Worm (Caenorhabditis elegans) whole organism, L1 larva: Measurements from ENCODE around the gene nhr-238.

Experiments used
- C04F5.9 ChIP-seq: sonication (generic microtip); optimal IDR thresholded peaks from 2 replicates; lab custom pipeline; 2016; ENCODE audit warnings: missing genetic modification characterization, missing compliant biosample characterization
- C16A3.4 ChIP-seq: fragments of 150-350 bp; optimal IDR thresholded peaks from 2 replicates; lab custom pipeline; 2014; ENCODE audit warnings: missing biosample characterization, missing genetic modification characterization
- F16B12.6 ChIP-seq: fragments of 150-350 bp; optimal IDR thresholded peaks from 2 replicates; lab custom pipeline; 2014; ENCODE audit warnings: missing biosample characterization, missing genetic modification characterization
- aha-1 ChIP-seq: fragments of 150-350 bp; optimal IDR thresholded peaks from 2 replicates; lab custom pipeline; 2014; ENCODE audit warnings: missing biosample characterization, missing genetic modification characterization
- alr-1 ChIP-seq: fragments of 200-800 bp; sonication (Bioruptor generic); optimal IDR thresholded peaks from 2 replicates; lab custom pipeline; 2018; ENCODE audit warnings: borderline replicate concordance, mild to moderate bottlenecking, missing genetic modification characterization, missing compliant biosample characterization
- aly-2 ChIP-seq: fragments of 150-350 bp; optimal IDR thresholded peaks from 2 replicates; lab custom pipeline; 2014; ENCODE audit warnings: missing biosample characterization, missing genetic modification characterization
- blmp-1 ChIP-seq: fragments of 150-350 bp; optimal IDR thresholded peaks from 2 replicates; lab custom pipeline; 2014; ENCODE audit warnings: missing biosample characterization, missing genetic modification characterization
- ceh-82 ChIP-seq, 3 experiments: fragments of 150-350 bp in 1 of 3; sonication (generic microtip) in 2 of 3; optimal IDR thresholded peaks; 2 replicates each; lab custom pipeline; 2014 to 2017; ENCODE audit warnings: missing biosample characterization in 3 of 3, missing genetic modification characterization in 3 of 3
- ces-1 ChIP-seq: fragments of 150-350 bp; optimal IDR thresholded peaks from 2 replicates; lab custom pipeline; 2014; ENCODE audit warnings: missing biosample characterization, missing genetic modification reagents, missing genetic modification characterization
- dsc-1 ChIP-seq: sonication (generic microtip); optimal IDR thresholded peaks from 2 replicates; lab custom pipeline; 2016; ENCODE audit warnings: mild to moderate bottlenecking, missing genetic modification characterization, missing compliant biosample characterization
- efl-1 ChIP-seq, 4 experiments: fragments of 150-350 bp; optimal IDR thresholded peaks in 3 of 4; peaks in 1 of 4; 1 replicate in 1 of 4; 2 replicates in 3 of 4; lab custom pipeline; 2014; ENCODE audit warnings: missing biosample characterization in 2 of 4, missing genetic modification characterization in 2 of 4, missing genetic modification reagents in 2 of 4
- egl-27 ChIP-seq, 2 experiments: fragments of 150-350 bp in 1 of 2; sonication (generic microtip); optimal IDR thresholded peaks; 3 replicates each; lab custom pipeline; 2017 to 2018; ENCODE audit warnings: missing biosample characterization in 2 of 2, missing genetic modification characterization in 2 of 2, missing genetic modification reagents in 2 of 2
- elt-3 ChIP-seq, 6 experiments: fragments of 150-350 bp in 1 of 6; sonication (generic microtip); optimal IDR thresholded peaks; 2 replicates each; lab custom pipeline; 2017 to 2018; ENCODE audit warnings: missing biosample characterization in 6 of 6, missing genetic modification characterization in 6 of 6, inconsistent platforms in 1 of 6
- fkh-10 ChIP-seq: sonication (generic microtip); optimal IDR thresholded peaks from 2 replicates; lab custom pipeline; 2017; ENCODE audit warnings: missing biosample characterization, missing genetic modification reagents, missing genetic modification characterization
- fkh-4 ChIP-seq: sonication (generic microtip); optimal IDR thresholded peaks from 2 replicates; lab custom pipeline; 2016; ENCODE audit warnings: missing compliant biosample characterization, missing genetic modification characterization, borderline replicate concordance
- fkh-8 ChIP-seq: sonication (generic microtip); optimal IDR thresholded peaks from 2 replicates; lab custom pipeline; 2016; ENCODE audit warnings: mild to moderate bottlenecking, missing genetic modification characterization, missing compliant biosample characterization
- hlh-17 ChIP-seq: fragments of 200-800 bp; sonication (Bioruptor generic); optimal IDR thresholded peaks from 2 replicates; lab custom pipeline; 2018; ENCODE audit warnings: missing genetic modification characterization, mild to moderate bottlenecking, missing compliant biosample characterization, moderate library complexity, borderline replicate concordance
- irx-1 ChIP-seq: sonication (generic microtip); optimal IDR thresholded peaks from 2 replicates; lab custom pipeline; 2016; ENCODE audit warnings: missing genetic modification characterization, missing compliant biosample characterization
- jun-1 ChIP-seq: fragments of 150-350 bp; optimal IDR thresholded peaks from 2 replicates; lab custom pipeline; 2014; ENCODE audit warnings: missing biosample characterization, missing genetic modification reagents, missing genetic modification characterization
- lin-13 ChIP-seq: fragments of 150-350 bp; optimal IDR thresholded peaks from 2 replicates; lab custom pipeline; 2014; ENCODE audit warnings: missing biosample characterization, missing genetic modification reagents, missing genetic modification characterization
- lin-14 ChIP-seq: fragments of 200-800 bp; sonication (Bioruptor generic); optimal IDR thresholded peaks from 2 replicates; lab custom pipeline; 2018; ENCODE audit warnings: mild to moderate bottlenecking, missing genetic modification characterization, moderate library complexity, missing compliant biosample characterization
- lin-35 ChIP-seq, 2 experiments: fragments of 150-350 bp; optimal IDR thresholded peaks; 2 replicates each; lab custom pipeline; 2014; ENCODE audit warnings: missing biosample characterization in 2 of 2, missing genetic modification characterization in 2 of 2, missing genetic modification reagents in 2 of 2
- lin-39 ChIP-seq: fragments of 150-350 bp; optimal IDR thresholded peaks from 2 replicates; lab custom pipeline; 2014; ENCODE audit warnings: missing biosample characterization, missing genetic modification reagents, missing genetic modification characterization
- mab-9 ChIP-seq: fragments of 200-800 bp; sonication (Bioruptor generic); IDR thresholded peaks from 2 replicates; pipeline ENCODE4 v1.3.6; 2022; ENCODE audit warnings: missing genetic modification reagents, missing genetic modification characterization, missing compliant biosample characterization
- mdl-1 ChIP-seq, 2 experiments: fragments of 150-350 bp; optimal IDR thresholded peaks; 2 replicates each; lab custom pipeline; 2014 to 2017; ENCODE audit warnings: missing biosample characterization in 2 of 2, missing genetic modification characterization in 2 of 2, inconsistent platforms in 1 of 2
- nhr-11 ChIP-seq: fragments of 150-350 bp; optimal IDR thresholded peaks from 2 replicates; lab custom pipeline; 2014; ENCODE audit warnings: missing biosample characterization, missing genetic modification characterization
- nhr-12 ChIP-seq: sonication (generic microtip); optimal IDR thresholded peaks from 2 replicates; lab custom pipeline; 2017; ENCODE audit warnings: missing biosample characterization, missing genetic modification characterization
- nhr-20 ChIP-seq: sonication (generic microtip); optimal IDR thresholded peaks from 2 replicates; lab custom pipeline; 2016; ENCODE audit warnings: mild to moderate bottlenecking, missing genetic modification characterization, missing compliant biosample characterization
- nhr-28 ChIP-seq: fragments of 150-350 bp; optimal IDR thresholded peaks from 2 replicates; lab custom pipeline; 2014; ENCODE audit warnings: missing biosample characterization, missing genetic modification characterization
- nhr-71 ChIP-seq: sonication (generic microtip); optimal IDR thresholded peaks from 2 replicates; lab custom pipeline; 2016; ENCODE audit warnings: mild to moderate bottlenecking, missing genetic modification characterization, moderate library complexity, missing compliant biosample characterization
- nhr-77 ChIP-seq: fragments of 150-350 bp; optimal IDR thresholded peaks from 2 replicates; lab custom pipeline; 2014; ENCODE audit warnings: missing biosample characterization, missing genetic modification characterization
- nhr-85 ChIP-seq: sonication (generic microtip); peaks from one replicate; lab custom pipeline; 2016; ENCODE audit warnings: missing genetic modification characterization, inconsistent platforms, missing compliant biosample characterization
- pax-3 ChIP-seq: fragments of 200-800 bp; sonication (Bioruptor generic); optimal IDR thresholded peaks from 2 replicates; lab custom pipeline; 2018; ENCODE audit warnings: mild to moderate bottlenecking, missing genetic modification characterization, moderate library complexity, missing compliant biosample characterization
- pqm-1 ChIP-seq: sonication (generic microtip); optimal IDR thresholded peaks from 3 replicates; lab custom pipeline; 2017; ENCODE audit warnings: missing biosample characterization, missing genetic modification characterization
- rnt-1 ChIP-seq: sonication (generic microtip); optimal IDR thresholded peaks from 2 replicates; lab custom pipeline; 2016; ENCODE audit warnings: mild to moderate bottlenecking, missing genetic modification characterization, moderate library complexity, missing compliant biosample characterization
- skn-1 ChIP-seq: fragments of 150-350 bp; optimal IDR thresholded peaks from 2 replicates; lab custom pipeline; 2014; ENCODE audit warnings: missing biosample characterization, missing genetic modification characterization
- snu-23 ChIP-seq: sonication (generic microtip); optimal IDR thresholded peaks from 2 replicates; lab custom pipeline; 2016; ENCODE audit warnings: missing genetic modification characterization, missing compliant biosample characterization
- sox-4 ChIP-seq: sonication (generic microtip); optimal IDR thresholded peaks from 2 replicates; lab custom pipeline; 2016; ENCODE audit warnings: missing genetic modification characterization, missing compliant biosample characterization
- tbx-2 ChIP-seq: sonication (generic microtip); optimal IDR thresholded peaks from 2 replicates; lab custom pipeline; 2016; ENCODE audit warnings: missing genetic modification characterization, missing compliant biosample characterization
- unc-130 ChIP-seq: fragments of 150-350 bp; optimal IDR thresholded peaks from 2 replicates; lab custom pipeline; 2017; ENCODE audit warnings: missing biosample characterization, missing genetic modification characterization, inconsistent platforms
- unc-98 ChIP-seq: fragments of 200-800 bp; sonication (Bioruptor generic); IDR thresholded peaks from 2 replicates; pipeline ENCODE4 v1.3.6; 2022; ENCODE audit warnings: missing genetic modification characterization, missing compliant biosample characterization
- ztf-4 ChIP-seq: fragments of 150-350 bp; optimal IDR thresholded peaks from 2 replicates; lab custom pipeline; 2014; ENCODE audit warnings: missing biosample characterization, missing genetic modification characterization

Gene nhr-238

DNA sequence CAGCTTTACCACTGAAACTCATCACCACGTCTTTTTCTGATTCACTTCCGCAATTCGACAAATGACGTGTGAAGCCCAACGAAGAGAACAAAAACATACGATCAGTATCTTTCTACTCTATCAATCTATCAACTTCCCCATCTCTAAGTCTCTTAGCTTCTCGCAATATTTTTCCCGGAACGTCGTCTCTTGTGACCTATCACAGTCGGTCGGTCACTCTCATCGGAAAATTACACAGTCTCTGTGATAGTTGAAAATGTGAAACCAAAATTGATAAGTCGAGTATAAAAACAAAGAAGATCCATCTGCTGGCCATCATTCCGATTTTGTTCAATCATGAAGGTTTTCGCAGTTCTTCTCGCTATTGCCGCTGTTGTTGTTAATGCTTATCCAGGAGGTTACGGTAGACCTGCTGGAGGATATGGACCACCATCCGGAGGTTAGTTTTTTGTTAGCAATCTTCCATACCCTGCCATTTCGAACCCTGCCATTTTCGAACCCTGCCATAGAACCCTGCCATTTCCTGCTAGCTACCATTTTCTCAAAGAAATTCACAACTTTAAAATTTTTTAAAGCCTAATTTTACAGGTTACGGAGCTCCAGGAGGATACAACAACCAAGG lies 35.3 kb downstream of the nhr-238 start, which contains the start of gene F16B4.4:
Gene F16B4.4 (plus strand): TSS at position 221 of the 622 bp plus-strand sequence.
- TF ChIP-seq elt-3 (tag; optimal IDR thresholded peaks at IDR 0.05; lab: Kevin White, UChicago) (peak in 2 of 6 experiments; percentile 58 to 71), fkh-10 (GFP tag; lab: Kevin White, UChicago) (no peak), nhr-85 (peak; percentile 74), lin-35 (GFP tag; optimal IDR thresholded peaks at IDR 0.05; lab: Kevin White, UChicago) (peak in 1 of 2 experiments; percentile 18), nhr-20 (tag; lab: Kevin White, UChicago) (peak; percentile 45), aha-1 (tag; lab: Kevin White, UChicago) (no peak), lin-14 (GFP tag; lab: Kevin White, UChicago) (no peak), nhr-71 (tag; lab: Kevin White, UChicago) (peak; percentile 17), sox-4 (tag; lab: Kevin White, UChicago) (no peak), unc-98 (GFP tag; lab: Robert Waterston, UW) (no peak), jun-1 (tag; lab: Kevin White, UChicago) (peak; percentile 30), efl-1 (optimal IDR thresholded peaks at IDR 0.05; lab: Kevin White, UChicago) (no peak), efl-1 (GFP tag; optimal IDR thresholded peaks at IDR 0.05 in 1 of 2; lab: Kevin White, UChicago) (no peak), alr-1 (tag; lab: Kevin White, UChicago) (no peak), blmp-1 (peak; percentile 75), snu-23 (GFP tag; lab: Kevin White, UChicago) (peak; percentile 13)

DNA sequence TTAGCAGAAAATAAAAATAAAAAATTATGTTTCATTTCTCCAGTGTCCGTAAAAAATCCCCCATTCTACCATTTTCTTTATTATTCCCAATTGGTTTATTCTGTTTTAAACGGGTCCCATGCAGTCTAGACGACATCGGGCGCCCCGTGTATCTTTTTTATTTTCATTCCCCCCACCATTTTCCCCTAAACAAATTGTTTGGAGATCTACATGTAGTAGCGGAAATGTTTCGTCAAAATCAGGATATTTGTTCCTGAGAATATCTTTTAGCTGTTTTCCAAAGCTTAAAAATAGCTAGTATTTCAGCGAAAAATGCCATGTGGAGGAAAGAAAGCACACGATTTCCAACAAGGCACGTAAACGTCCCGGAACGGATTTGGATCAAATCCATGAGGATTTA lies 41.1 kb downstream of the nhr-238 start, which contains the start of gene F16B4.5:
Gene F16B4.5 (plus strand): TSS at position 301 of the 400 bp plus-strand sequence.
- TF ChIP-seq lin-13 (GFP tag; lab: Kevin White, UChicago) (no peak), skn-1 (tag; lab: Kevin White, UChicago) (no peak), ces-1 (GFP tag; lab: Kevin White, UChicago) (no peak), tbx-2 (tag; lab: Kevin White, UChicago) (no peak), irx-1 (tag; lab: Kevin White, UChicago) (no peak), fkh-8 (no peak), sox-4 (tag; lab: Kevin White, UChicago) (no peak), C16A3.4 (no peak), nhr-12 (tag; lab: Kevin White, UChicago) (no peak)
- TF ChIP-seq, all 84 proteins: peak for 0

- TF ChIP-seq unc-130 (tag; lab: Kevin White, UChicago), result no peak
- no peak for TF ChIP-seq hlh-17 (GFP tag; lab: Kevin White, UChicago)
- no peak for TF ChIP-seq snu-23 (GFP tag; lab: Kevin White, UChicago)
- TF ChIP-seq mdl-1 (tag; optimal IDR thresholded peaks at IDR 0.05; lab: Kevin White, UChicago), result no peak
- no peak for TF ChIP-seq ceh-82 (tag; optimal IDR thresholded peaks at IDR 0.05; lab: Kevin White, UChicago)
- no peak for TF ChIP-seq nhr-11
- no peak for TF ChIP-seq tbx-2 (tag; lab: Kevin White, UChicago)
- TF ChIP-seq pqm-1 (tag; lab: Kevin White, UChicago), result no peak
- TF ChIP-seq aly-2 (tag; lab: Kevin White, UChicago), result no peak
- TF ChIP-seq rnt-1 (tag; lab: Kevin White, UChicago), result no peak
- no peak for TF ChIP-seq nhr-77 (tag; lab: Kevin White, UChicago)
- TF ChIP-seq mab-9 (GFP tag; lab: Robert Waterston, UW), result no peak
- no peak for TF ChIP-seq skn-1 (tag; lab: Kevin White, UChicago)
- TF ChIP-seq F16B12.6 (tag; lab: Kevin White, UChicago), result no peak
- TF ChIP-seq, all 84 proteins: peak for 0
Measured at ce11 chrV:1586906-1587305, 42.3 kb downstream of the nhr-238 start, which contains the start of gene F16B4.6. TSS of gene F16B4.6 (plus strand) at chrV:1587206.

DNA sequence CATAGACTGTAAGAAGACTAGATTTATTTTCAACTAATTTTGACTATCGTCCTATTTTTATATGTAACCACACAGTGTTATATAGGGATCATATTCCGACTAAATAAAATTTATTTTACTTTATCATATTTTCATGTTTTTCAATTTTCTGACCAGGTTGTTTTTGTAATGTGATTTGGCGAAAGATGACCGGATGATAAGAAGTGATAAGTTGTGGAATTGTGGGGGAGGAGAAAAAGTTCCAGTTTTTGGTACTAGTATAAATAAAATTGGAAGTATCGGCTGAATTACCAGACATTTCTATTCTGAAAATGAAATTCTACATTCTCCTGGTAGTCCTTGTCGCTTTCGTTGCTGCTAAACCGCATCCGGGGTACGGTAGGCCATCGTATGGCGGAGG lies 43.8 kb downstream of the nhr-238 start, which contains the start of gene F16B4.7:
Gene F16B4.7 (plus strand): TSS at position 301 of the 400 bp plus-strand sequence.
- TF ChIP-seq alr-1 (tag; lab: Kevin White, UChicago), result no peak
- TF ChIP-seq fkh-4 (tag; lab: Kevin White, UChicago), result no peak
- no peak for TF ChIP-seq dsc-1 (tag; lab: Kevin White, UChicago)
- TF ChIP-seq lin-35 (GFP tag; optimal IDR thresholded peaks at IDR 0.05; lab: Kevin White, UChicago), result no peak
- TF ChIP-seq ztf-4 (tag; lab: Kevin White, UChicago), result no peak
- no peak for TF ChIP-seq nhr-28 (tag; lab: Kevin White, UChicago)
- no peak for TF ChIP-seq ceh-82 (tag; optimal IDR thresholded peaks at IDR 0.05; lab: Kevin White, UChicago)
- TF ChIP-seq lin-39 (tag; lab: Kevin White, UChicago), result no peak
- no peak for TF ChIP-seq pax-3 (tag; lab: Kevin White, UChicago)
- TF ChIP-seq C04F5.9 (tag; lab: Kevin White, UChicago), result no peak
- no peak for TF ChIP-seq egl-27 (tag; optimal IDR thresholded peaks at IDR 0.05; lab: Kevin White, UChicago)
